Worm (Caenorhabditis elegans) whole organism, early embryonic: ENCODE measurements around the gene tars-1.

ENCODE experiments used
- B0310.2 ChIP-seq: sonication (generic microtip); optimal IDR thresholded peaks from 2 replicates; lab custom pipeline; 2016; ENCODE audit warnings: mild to moderate bottlenecking, missing genetic modification characterization, missing compliant biosample characterization
- ama-1 ChIP-seq: fragments of 150-350 bp; optimal IDR thresholded peaks from 2 replicates; lab custom pipeline; 2014
- hmbx-1 ChIP-seq: sonication (generic microtip); optimal IDR thresholded peaks from 2 replicates; lab custom pipeline; 2016; ENCODE audit warnings: mild to moderate bottlenecking, missing genetic modification characterization, missing compliant biosample characterization

- TF ChIP-seq hmbx-1 (tag; lab: Kevin White, UChicago) (no peak), B0310.2 (tag; lab: Kevin White, UChicago) (no peak), ama-1 (lab: Kevin White, UChicago) (no peak)
These were observed 41.9 kb upstream of the tars-1 start for ce11 chrII:11737347-11737746.
